Worm (Caenorhabditis elegans): Measurements from ENCODE around the gene E04F6.9.

- no peak for TF ChIP-seq unc-130 (tag; optimal IDR thresholded peaks at IDR 0.05)
- no peak for TF ChIP-seq nhr-12 (tag; optimal IDR thresholded peaks at IDR 0.05)
- TF ChIP-seq ceh-8 (GFP tag; optimal IDR thresholded peaks at IDR 0.05) = no peak
- no peak for TF ChIP-seq unc-62 (GFP tag; optimal IDR thresholded peaks at IDR 0.05)
- TF ChIP-seq pqm-1 (tag; optimal IDR thresholded peaks at IDR 0.05) = no peak
- TF ChIP-seq lin-39 (tag; optimal IDR thresholded peaks at IDR 0.05) = no peak
- no peak for TF ChIP-seq ama-1 (optimal IDR thresholded peaks at IDR 0.05)
- TF ChIP-seq elt-2 (tag; optimal IDR thresholded peaks at IDR 0.05) = no peak
- TF ChIP-seq skn-1 (tag; optimal IDR thresholded peaks at IDR 0.05) = no peak
- TF ChIP-seq tbx-2 (tag; optimal IDR thresholded peaks at IDR 0.05) = no peak
- no peak for TF ChIP-seq snpc-4 (tag; optimal IDR thresholded peaks at IDR 0.05)
These were observed 7.0 kb downstream of the E04F6.9 start, which contains the start of gene srd-58 for ce11 chrII:7204951-7205350.
